Worm (Caenorhabditis elegans): ENCODE data around the gene pcp-5.

Gene pcp-5

DNA sequence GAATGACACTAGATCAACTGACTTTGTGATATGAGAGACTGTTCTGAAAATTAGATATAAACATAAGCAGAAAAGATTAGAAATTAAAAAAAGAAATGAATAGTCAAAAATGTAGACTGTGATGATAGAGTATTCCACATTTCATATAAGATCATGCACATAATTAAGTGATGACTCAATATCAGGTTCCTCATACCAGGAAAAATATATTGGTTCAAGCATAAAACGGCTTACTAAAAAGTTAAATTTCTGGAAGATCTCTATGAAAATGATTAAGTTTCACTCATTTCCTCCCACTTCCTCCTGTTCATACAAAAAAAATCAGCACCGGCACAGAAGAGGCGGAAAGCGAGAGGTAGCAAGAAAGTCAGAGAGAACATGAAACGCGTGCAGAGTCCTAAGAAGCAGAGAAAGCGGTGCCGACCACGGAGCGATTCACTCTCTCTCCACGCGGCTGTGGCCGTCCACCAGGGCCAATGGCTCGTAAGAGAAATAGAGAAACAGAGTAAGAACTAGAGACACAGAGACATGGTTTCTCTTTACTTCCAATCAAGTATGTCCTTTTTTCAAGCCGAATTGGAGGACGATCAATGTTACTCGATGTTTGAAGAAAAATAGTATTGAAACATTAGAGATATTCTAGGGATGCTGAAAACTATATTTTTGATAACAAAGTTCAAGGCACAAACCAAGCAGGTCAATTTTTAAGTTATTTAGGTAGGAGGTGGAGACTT, 15.7 kb downstream of the pcp-5 start, which contains the start of the genes ZK688.5 and fahd-1:
Gene ZK688.5 (minus strand): TSS at position 51 of the 734 bp plus-strand sequence.
Gene fahd-1 (plus strand): TSS at position 684 of the 734 bp plus-strand sequence.
- TF ChIP-seq dao-5 (tag; optimal IDR thresholded peaks at IDR 0.05) (no peak), W03F9.2 (tag; optimal IDR thresholded peaks at IDR 0.05) (peak; percentile 60)

- no peak for TF ChIP-seq dao-5 (tag; optimal IDR thresholded peaks at IDR 0.05)
- TF ChIP-seq him-1 (tag; optimal IDR thresholded peaks at IDR 0.05), result no peak
- no peak for TF ChIP-seq W03F9.2 (tag; optimal IDR thresholded peaks at IDR 0.05)
Observed at ce11 chrIII:7889036-7889435, 18.4 kb downstream of the pcp-5 start.

DNA sequence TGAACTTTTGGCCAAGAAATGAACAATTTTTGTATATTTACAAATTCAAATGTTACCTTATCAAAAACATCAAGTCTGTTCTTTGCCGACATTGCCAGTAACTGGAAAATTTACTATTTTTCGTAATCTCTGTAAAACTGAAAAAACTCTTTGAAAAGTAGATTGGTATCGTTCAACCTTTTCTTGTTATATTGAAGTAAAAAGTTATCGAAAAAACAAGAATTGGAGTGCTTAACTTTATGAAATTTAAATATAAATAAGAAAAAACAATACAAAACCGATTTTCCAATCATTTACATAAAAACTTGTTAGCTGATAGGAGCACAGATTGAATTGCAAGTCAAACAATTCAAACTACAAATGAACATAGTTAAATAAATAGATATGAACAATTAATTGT, 22.6 kb downstream of the pcp-5 start, which contains the start of gene ZK688.11:
Gene ZK688.11 (minus strand): TSS at position 101 of the 400 bp plus-strand sequence.
- TF ChIP-seq him-1 (tag; optimal IDR thresholded peaks at IDR 0.05) (no peak), dao-5 (tag; optimal IDR thresholded peaks at IDR 0.05) (no peak), W03F9.2 (tag; optimal IDR thresholded peaks at IDR 0.05) (no peak)

ce11 chrIII:7882900-7883299, 24.5 kb downstream of the pcp-5 start, which contains the start of gene ZK688.9:
TSS of gene ZK688.9 (minus strand) at chrIII:7883000.
- no peak for TF ChIP-seq dao-5 (tag; optimal IDR thresholded peaks at IDR 0.05)
- no peak for TF ChIP-seq him-1 (tag; optimal IDR thresholded peaks at IDR 0.05)
- TF ChIP-seq W03F9.2 (tag; optimal IDR thresholded peaks at IDR 0.05), result no peak

DNA sequence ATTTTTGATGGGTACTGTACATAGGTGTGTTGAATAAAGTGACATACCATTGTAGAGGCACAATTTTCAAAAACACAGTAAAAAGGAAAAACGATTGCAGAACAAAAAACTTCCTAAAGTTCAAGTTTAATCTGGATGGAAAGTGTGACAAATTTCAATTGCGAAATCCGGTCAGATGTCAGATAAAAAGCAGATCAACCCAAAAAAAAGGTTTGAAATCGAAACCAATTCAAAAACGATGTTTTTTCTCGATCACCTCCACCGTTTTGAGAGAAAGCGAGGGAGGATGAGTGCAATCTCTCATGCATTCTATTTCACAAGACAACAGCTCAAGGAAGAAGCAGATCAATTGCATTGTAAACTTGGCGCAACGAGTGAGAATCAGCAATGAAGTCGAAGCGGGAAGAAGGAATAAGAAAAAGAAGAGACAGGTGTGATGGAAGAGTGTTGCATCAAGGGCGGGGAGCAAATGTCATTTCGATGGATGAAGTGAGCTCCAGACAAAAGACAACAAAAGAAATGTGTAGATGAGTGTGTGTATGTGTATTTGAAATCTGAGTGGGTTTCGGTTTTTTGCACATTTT, 27.2 kb downstream of the pcp-5 start:
- TF ChIP-seq W03F9.2 (tag; optimal IDR thresholded peaks at IDR 0.05), result no peak
- TF ChIP-seq dao-5 (tag; optimal IDR thresholded peaks at IDR 0.05), result no peak
- TF ChIP-seq him-1 (tag; optimal IDR thresholded peaks at IDR 0.05), result no peak

DNA sequence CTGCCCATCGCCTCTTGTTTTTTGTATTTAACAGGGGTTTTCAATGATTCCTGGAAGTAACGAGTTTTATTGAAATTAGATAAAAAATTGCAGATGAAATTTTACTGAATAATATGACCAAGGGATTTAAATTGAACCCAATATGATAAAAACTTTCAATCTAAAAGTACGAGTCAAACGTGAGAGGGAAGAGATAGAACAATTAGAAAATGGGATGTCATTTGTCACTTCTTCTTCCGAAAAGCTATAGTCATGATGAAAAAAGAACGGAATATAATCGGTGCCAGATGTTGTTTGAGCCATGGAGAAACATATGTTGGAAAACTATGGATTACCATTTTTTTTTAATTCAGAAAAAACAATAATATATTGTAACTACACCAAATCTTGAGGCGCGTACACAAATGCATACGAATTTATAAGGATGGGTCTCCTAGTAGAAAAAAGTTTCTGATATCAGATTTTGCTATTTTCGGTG, 28.5 kb downstream of the pcp-5 start, which contains the start of gene sup-18:
Gene sup-18 (minus strand): TSS at position 51 of the 478 bp plus-strand sequence.
- TF ChIP-seq dao-5 (tag; optimal IDR thresholded peaks at IDR 0.05) (no peak), him-1 (tag; optimal IDR thresholded peaks at IDR 0.05) (no peak), W03F9.2 (tag; optimal IDR thresholded peaks at IDR 0.05) (no peak)

DNA sequence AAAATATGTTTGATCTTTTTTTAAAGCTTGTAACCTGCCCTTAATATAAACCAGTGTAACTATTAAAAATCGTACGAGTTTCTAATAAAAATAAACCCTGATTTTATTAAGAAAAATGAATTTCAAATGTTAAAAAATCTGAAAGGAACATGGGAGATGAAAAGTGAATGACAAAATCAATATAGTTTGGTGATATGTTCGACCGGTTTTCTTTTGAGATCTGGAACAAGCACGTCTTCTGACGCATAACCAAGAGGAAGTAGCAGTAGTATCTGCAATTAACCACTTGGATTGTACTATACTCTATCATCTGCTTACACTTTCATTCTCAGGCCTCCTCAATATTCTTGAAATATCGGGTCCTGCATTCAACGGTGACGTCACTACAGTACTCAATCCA, 30.3 kb downstream of the pcp-5 start:
- TF ChIP-seq him-1 (tag; optimal IDR thresholded peaks at IDR 0.05) (no peak), W03F9.2 (tag; optimal IDR thresholded peaks at IDR 0.05) (no peak), dao-5 (tag; optimal IDR thresholded peaks at IDR 0.05) (no peak)

DNA sequence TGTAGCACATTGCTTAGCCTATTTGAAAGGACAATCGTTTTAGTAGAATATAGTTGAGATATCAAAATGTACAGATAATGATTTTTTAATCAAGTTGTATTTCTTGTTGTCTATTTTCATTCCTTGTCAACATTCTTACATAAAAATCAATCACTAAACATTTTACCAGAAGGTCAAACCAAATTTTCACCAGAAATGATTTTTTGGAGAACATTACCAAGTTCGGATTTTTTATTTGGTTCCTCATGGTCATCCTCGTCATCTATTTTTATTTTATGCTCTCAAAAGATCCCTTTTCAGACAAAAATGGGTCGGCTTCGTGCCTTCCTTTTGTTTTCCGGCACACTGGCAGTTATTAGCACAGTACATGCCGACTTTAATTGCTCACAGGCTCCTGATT, 33.9 kb downstream of the pcp-5 start, which contains the start of gene tyr-1:
Gene tyr-1 (plus strand): TSS at position 301 of the 400 bp plus-strand sequence.
- TF ChIP-seq W03F9.2 (tag; optimal IDR thresholded peaks at IDR 0.05) (no peak), dao-5 (tag; optimal IDR thresholded peaks at IDR 0.05) (no peak), him-1 (tag; optimal IDR thresholded peaks at IDR 0.05) (no peak)

ce11 chrIII:7872776-7873175, 34.6 kb downstream of the pcp-5 start:
- no peak for TF ChIP-seq W03F9.2 (tag; optimal IDR thresholded peaks at IDR 0.05)
- no peak for TF ChIP-seq him-1 (tag; optimal IDR thresholded peaks at IDR 0.05)

- TF ChIP-seq him-1 (tag; optimal IDR thresholded peaks at IDR 0.05), result no peak
Observed at ce11 chrIII:7866189-7866588, 41.2 kb downstream of the pcp-5 start, which contains the start of gene cup-4. TSS of gene cup-4 (plus strand) at chrIII:7866489.

ce11 chrIII:7865238-7865761, 42.1 kb downstream of the pcp-5 start, which contains the start of gene slc-17.3:
TSS of gene slc-17.3 (minus strand) at chrIII:7865288.
- TF ChIP-seq him-1 (tag; optimal IDR thresholded peaks at IDR 0.05) (no peak), W03F9.2 (tag; optimal IDR thresholded peaks at IDR 0.05) (no peak), dao-5 (tag; optimal IDR thresholded peaks at IDR 0.05) (no peak)

ce11 chrIII:7861535-7862120, 45.8 kb downstream of the pcp-5 start, which contains the start of gene snr-5:
TSS of gene snr-5 (plus strand) at chrIII:7862070.
- TF ChIP-seq him-1 (tag; optimal IDR thresholded peaks at IDR 0.05) (no peak), dao-5 (tag; optimal IDR thresholded peaks at IDR 0.05) (no peak), W03F9.2 (tag; optimal IDR thresholded peaks at IDR 0.05) (no peak)

- TF ChIP-seq dao-5 (tag; optimal IDR thresholded peaks at IDR 0.05), result no peak
- TF ChIP-seq W03F9.2 (tag; optimal IDR thresholded peaks at IDR 0.05), result no peak
- no peak for TF ChIP-seq him-1 (tag; optimal IDR thresholded peaks at IDR 0.05)
Observed at ce11 chrIII:7860885-7861284, 46.5 kb downstream of the pcp-5 start, which contains the start of gene cuc-1. TSS of gene cuc-1 (minus strand) at chrIII:7860985.
